Worm (Caenorhabditis elegans) whole organism, young adult: ENCODE results near the gene math-22.

ENCODE experiments used
- B0261.1 ChIP-seq: sonication (generic microtip); optimal IDR thresholded peaks from 2 replicates; lab custom pipeline; 2016; ENCODE audit warnings: mild to moderate bottlenecking, missing genetic modification characterization, moderate library complexity, missing compliant biosample characterization
- C06A6.2 ChIP-seq: fragments of 200-800 bp; sonication (Bioruptor generic); conservative IDR thresholded peaks from 2 replicates; pipeline ENCODE4 v1.3.6; 2022; ENCODE audit warnings: missing genetic modification characterization, missing compliant biosample characterization
- F23B12.7 ChIP-seq: sonication (generic microtip); optimal IDR thresholded peaks from 2 replicates; lab custom pipeline; 2017; ENCODE audit warnings: missing genetic modification characterization, mild to moderate bottlenecking, missing compliant biosample characterization, antibody characterized with exemption, moderate library complexity; ENCODE audit not compliant: insufficient read depth
- F57C9.4 ChIP-seq: sonication (generic microtip); optimal IDR thresholded peaks from 2 replicates; lab custom pipeline; 2017; ENCODE audit warnings: mild to moderate bottlenecking, missing genetic modification characterization, missing compliant biosample characterization
- K11D2.4 ChIP-seq: fragments of 200-800 bp; sonication (Bioruptor generic); IDR thresholded peaks from 2 replicates; pipeline ENCODE4 v1.3.6; 2022; ENCODE audit warnings: missing genetic modification reagents, missing genetic modification characterization, missing compliant biosample characterization
- T07F8.4 ChIP-seq: sonication (generic microtip); optimal IDR thresholded peaks from 2 replicates; lab custom pipeline; 2016; ENCODE audit warnings: mild to moderate bottlenecking, missing genetic modification characterization, moderate library complexity, missing compliant biosample characterization
- Y53G8AR.9 ChIP-seq: fragments of 200-800 bp; sonication (Bioruptor generic); conservative IDR thresholded peaks from 2 replicates; pipeline ENCODE4 v1.3.6; 2022; ENCODE audit warnings: missing genetic modification reagents, missing genetic modification characterization, missing compliant biosample characterization
- Y79H2A.3 ChIP-seq: fragments of 200-800 bp; sonication (Bioruptor generic); conservative IDR thresholded peaks from 2 replicates; pipeline ENCODE4 v1.3.6; 2022; ENCODE audit warnings: missing genetic modification reagents, missing genetic modification characterization, missing compliant biosample characterization
- Y95B8A.8 ChIP-seq: fragments of 200-800 bp; sonication (Bioruptor generic); IDR thresholded peaks from 2 replicates; pipeline ENCODE4 v1.3.6; 2022; ENCODE audit warnings: missing genetic modification reagents, missing genetic modification characterization, missing compliant biosample characterization
- attf-5 ChIP-seq: fragments of 200-800 bp; sonication (Bioruptor generic); optimal IDR thresholded peaks from 2 replicates; lab custom pipeline; 2018; ENCODE audit warnings: mild to moderate bottlenecking, missing genetic modification characterization, missing compliant biosample characterization
- bed-2 ChIP-seq: fragments of 200-800 bp; sonication (Bioruptor generic); IDR thresholded peaks from 2 replicates; pipeline ENCODE4 v1.3.6; 2022; ENCODE audit warnings: missing genetic modification reagents, missing genetic modification characterization, missing compliant biosample characterization
- ceh-100 ChIP-seq: fragments of 200-800 bp; sonication (Bioruptor generic); IDR thresholded peaks from 2 replicates; pipeline ENCODE4 v1.3.6; 2022; ENCODE audit warnings: missing genetic modification reagents, missing genetic modification characterization, missing compliant biosample characterization
- ceh-27 ChIP-seq: fragments of 200-800 bp; sonication (Bioruptor generic); optimal IDR thresholded peaks from 2 replicates; lab custom pipeline; 2018; ENCODE audit warnings: mild to moderate bottlenecking, missing genetic modification characterization, moderate library complexity, missing compliant biosample characterization
- ceh-40 ChIP-seq: fragments of 200-800 bp; sonication (Bioruptor generic); IDR thresholded peaks from 2 replicates; pipeline ENCODE4 v1.3.6; 2022; ENCODE audit warnings: missing genetic modification characterization, missing compliant biosample characterization
- ceh-91 ChIP-seq: fragments of 200-800 bp; sonication (Bioruptor generic); IDR thresholded peaks from 2 replicates; pipeline ENCODE4 v1.3.6; 2022; ENCODE audit warnings: missing genetic modification reagents, missing genetic modification characterization, missing compliant biosample characterization
- dox-1 ChIP-seq: fragments of 200-800 bp; sonication (Bioruptor generic); IDR thresholded peaks from 2 replicates; pipeline ENCODE4 v1.3.6; 2022; ENCODE audit warnings: missing genetic modification reagents, missing genetic modification characterization, missing compliant biosample characterization
- dpff-1 ChIP-seq: sonication (generic microtip); optimal IDR thresholded peaks from 2 replicates; lab custom pipeline; 2017; ENCODE audit warnings: mild to moderate bottlenecking, missing genetic modification characterization, missing compliant biosample characterization
- dpl-1 ChIP-seq: fragments of 150-350 bp; optimal IDR thresholded peaks from 2 replicates; lab custom pipeline; 2014; ENCODE audit warnings: missing biosample characterization, missing genetic modification reagents, missing genetic modification characterization
- egl-18 ChIP-seq: fragments of 200-800 bp; sonication (Bioruptor generic); IDR thresholded peaks from 2 replicates; pipeline ENCODE4 v1.3.6; 2022; ENCODE audit warnings: missing genetic modification reagents, missing genetic modification characterization, missing compliant biosample characterization
- ets-4 ChIP-seq: fragments of 200-800 bp; sonication (Bioruptor generic); optimal IDR thresholded peaks from 2 replicates; lab custom pipeline; 2018; ENCODE audit warnings: mild to moderate bottlenecking, missing genetic modification characterization, missing compliant biosample characterization
- fkh-3 ChIP-seq: sonication (generic microtip); optimal IDR thresholded peaks from 2 replicates; lab custom pipeline; 2016; ENCODE audit warnings: mild to moderate bottlenecking, missing genetic modification characterization, missing compliant biosample characterization
- hlh-12 ChIP-seq: sonication (generic microtip); optimal IDR thresholded peaks from 2 replicates; lab custom pipeline; 2016; ENCODE audit warnings: missing genetic modification characterization, missing compliant biosample characterization
- hmg-20 ChIP-seq: fragments of 200-800 bp; sonication (Bioruptor generic); IDR thresholded peaks from 2 replicates; pipeline ENCODE4 v1.3.6; 2022; ENCODE audit warnings: missing genetic modification reagents, missing genetic modification characterization, missing compliant biosample characterization
- hrde-1 ChIP-seq: sonication (generic microtip); optimal IDR thresholded peaks from 2 replicates; lab custom pipeline; 2016; ENCODE audit warnings: missing genetic modification characterization, mild to moderate bottlenecking, missing compliant biosample characterization, moderate library complexity, missing genotype, missing genetic modification reagents, borderline replicate concordance
- let-607 ChIP-seq, 2 experiments: fragments of 200-800 bp in 1 of 2; sonication (Bioruptor generic) in 1 of 2; sonication (generic microtip) in 1 of 2; optimal IDR thresholded peaks; 2 replicates each; lab custom pipeline; 2016 to 2018; ENCODE audit warnings: mild to moderate bottlenecking in 2 of 2, missing compliant biosample characterization in 2 of 2, missing genetic modification characterization in 2 of 2, moderate library complexity in 2 of 2, missing genotype in 1 of 2
- lin-26 ChIP-seq: fragments of 200-800 bp; sonication (Bioruptor generic); IDR thresholded peaks from 2 replicates; pipeline ENCODE4 v1.3.6; 2022; ENCODE audit warnings: missing genetic modification reagents, missing genetic modification characterization, missing compliant biosample characterization
- lin-35 ChIP-seq, 3 experiments: fragments of 150-350 bp in 2 of 3; sonication (generic microtip) in 1 of 3; optimal IDR thresholded peaks; 2 replicates each; lab custom pipeline; 2014 to 2018; ENCODE audit warnings: missing biosample characterization in 3 of 3, missing genetic modification characterization in 3 of 3, missing genetic modification reagents in 3 of 3
- lsl-1 ChIP-seq: fragments of 200-800 bp; sonication (Bioruptor generic); optimal IDR thresholded peaks from 2 replicates; lab custom pipeline; 2018; ENCODE audit warnings: mild to moderate bottlenecking, missing genetic modification characterization, moderate library complexity, missing compliant biosample characterization
- madf-3 ChIP-seq: fragments of 200-800 bp; sonication (Bioruptor generic); IDR thresholded peaks from 2 replicates; pipeline ENCODE4 v1.3.6; 2022; ENCODE audit warnings: missing genetic modification reagents, missing genetic modification characterization, missing compliant biosample characterization
- mcd-1 ChIP-seq: fragments of 200-800 bp; sonication (Bioruptor generic); IDR thresholded peaks from 2 replicates; pipeline ENCODE4 v1.3.6; 2022; ENCODE audit warnings: missing genetic modification reagents, missing genetic modification characterization, missing compliant biosample characterization
- mel-28 ChIP-seq: sonication (generic microtip); optimal IDR thresholded peaks from 2 replicates; lab custom pipeline; 2016; ENCODE audit warnings: borderline replicate concordance, mild to moderate bottlenecking, missing genetic modification characterization, missing compliant biosample characterization
- mxl-1 ChIP-seq: sonication (generic microtip); optimal IDR thresholded peaks from 2 replicates; lab custom pipeline; 2016; ENCODE audit warnings: missing genetic modification characterization, missing compliant biosample characterization
- nhr-120 ChIP-seq: fragments of 200-800 bp; sonication (Bioruptor generic); IDR thresholded peaks from 2 replicates; pipeline ENCODE4 v1.3.6; 2022; ENCODE audit warnings: missing genetic modification characterization, missing compliant biosample characterization
- nhr-179 ChIP-seq: sonication (generic microtip); optimal IDR thresholded peaks from 2 replicates; lab custom pipeline; 2016; ENCODE audit warnings: mild to moderate bottlenecking, missing genetic modification characterization, missing compliant biosample characterization
- nhr-80 ChIP-seq: sonication (generic microtip); optimal IDR thresholded peaks from 2 replicates; lab custom pipeline; 2016; ENCODE audit warnings: missing genetic modification characterization, missing compliant biosample characterization
- snpc-1.1 ChIP-seq: sonication (generic microtip); optimal IDR thresholded peaks from 2 replicates; lab custom pipeline; 2017; ENCODE audit warnings: missing genetic modification characterization, mild to moderate bottlenecking, missing compliant biosample characterization, antibody characterized with exemption, moderate library complexity, missing genotype, missing genetic modification reagents; ENCODE audit not compliant: insufficient read depth
- snpc-3.4 ChIP-seq: sonication (generic microtip); optimal IDR thresholded peaks from 2 replicates; lab custom pipeline; 2017; ENCODE audit warnings: missing genetic modification characterization, mild to moderate bottlenecking, missing compliant biosample characterization, antibody characterized with exemption, moderate library complexity, missing genotype, missing genetic modification reagents
- snpc-4 ChIP-seq, 5 experiments: fragments of 150-350 bp in 1 of 5; sonication (generic microtip) in 4 of 5; optimal IDR thresholded peaks; 2 replicates each; lab custom pipeline; 2014 to 2018; ENCODE audit warnings: missing genetic modification characterization in 5 of 5, missing biosample characterization in 3 of 5, antibody characterized with exemption in 2 of 5, mild to moderate bottlenecking in 2 of 5, missing compliant biosample characterization in 2 of 5, missing genotype in 2 of 5, moderate library complexity in 2 of 5, missing genetic modification reagents in 1 of 5
- somi-1 ChIP-seq: fragments of 200-800 bp; sonication (Bioruptor generic); optimal IDR thresholded peaks from 2 replicates; lab custom pipeline; 2018; ENCODE audit warnings: mild to moderate bottlenecking, missing genetic modification characterization, missing compliant biosample characterization
- unc-62 ChIP-seq: fragments of 150-350 bp; optimal IDR thresholded peaks from 2 replicates; lab custom pipeline; 2014; ENCODE audit warnings: missing biosample characterization, missing genetic modification reagents, missing genetic modification characterization
- ztf-28 ChIP-seq: fragments of 200-800 bp; sonication (Bioruptor generic); IDR thresholded peaks from 2 replicates; pipeline ENCODE4 v1.3.6; 2022; ENCODE audit warnings: missing genetic modification reagents, missing genetic modification characterization, missing compliant biosample characterization
- ztf-6 ChIP-seq: fragments of 200-800 bp; sonication (Bioruptor generic); IDR thresholded peaks from 2 replicates; pipeline ENCODE4 v1.3.6; 2022; ENCODE audit warnings: missing genetic modification reagents, missing genetic modification characterization, missing compliant biosample characterization

math-22 gene

DNA sequence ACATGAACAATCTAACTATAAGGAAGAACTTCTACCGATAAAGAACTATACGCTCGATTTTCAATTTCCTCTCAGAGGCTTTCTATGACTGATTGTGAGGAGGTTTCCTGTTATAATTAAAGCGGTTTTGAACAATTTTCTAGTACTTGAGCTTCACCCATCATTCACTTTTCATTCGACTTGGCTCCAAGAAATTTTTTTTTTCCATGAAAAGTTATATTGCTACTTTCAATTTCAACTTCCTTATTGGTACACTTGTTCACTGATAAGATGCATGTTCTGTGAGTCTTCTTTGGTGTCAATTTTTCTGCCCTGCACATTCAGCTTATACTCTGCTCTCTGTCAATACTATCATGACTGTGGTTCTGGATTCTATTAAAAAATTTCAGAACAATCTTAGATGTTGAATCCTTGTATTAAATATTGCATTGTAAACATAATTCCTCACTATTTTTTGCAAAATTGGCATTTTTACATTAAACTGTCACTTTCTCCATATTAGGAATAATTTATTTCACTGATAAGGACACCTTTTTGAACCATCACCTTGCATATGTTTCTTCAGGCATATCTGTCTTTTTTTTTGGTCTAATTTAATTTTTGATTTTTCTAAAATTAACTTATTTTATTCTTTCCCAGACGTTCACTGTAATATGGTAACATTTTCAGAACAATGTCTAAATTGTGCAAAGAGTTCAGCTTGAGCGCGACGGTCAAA is 34.2 kb upstream of the math-22 start, which contains the start of gene math-10:
Gene math-10, plus strand, starts transcription at position 668 of the 718 bp plus-strand sequence.
- TF ChIP-seq nhr-80 (tag; lab: Kevin White, UChicago) (peak; percentile 72), fkh-3 (no peak)
- TF ChIP-seq, all 124 proteins: peak for 1

DNA sequence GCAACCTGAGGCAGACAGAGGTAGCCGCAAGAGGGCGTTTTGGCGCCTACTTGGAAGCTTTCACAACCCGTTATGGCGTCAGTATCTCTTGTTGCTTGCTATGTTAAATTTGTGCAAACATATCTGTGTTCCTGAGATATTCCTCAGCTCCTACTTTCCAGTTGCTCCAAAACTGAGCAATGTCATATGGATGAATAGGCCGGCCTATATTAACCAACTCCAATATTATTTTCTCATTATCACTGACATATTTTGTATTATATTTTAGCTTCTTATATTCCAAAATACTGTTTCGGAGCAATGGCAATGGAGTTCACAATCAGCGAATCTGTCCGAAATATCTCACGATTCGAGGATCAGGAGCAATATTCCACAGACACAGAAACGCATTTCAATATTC is 29.5 kb upstream of the math-22 start, which contains the start of gene math-13:
Gene math-13, plus strand, starts transcription at position 301 of the 400 bp plus-strand sequence.
- TF ChIP-seq dpff-1 (no peak), F23B12.7 (no peak), madf-3 (no peak), ztf-6 (GFP tag; lab: Robert Waterston, UW) (no peak), mcd-1 (GFP tag; lab: Robert Waterston, UW) (no peak), ceh-40 (no peak), hlh-12 (tag; lab: Kevin White, UChicago) (no peak), B0261.1 (tag; lab: Kevin White, UChicago) (no peak), nhr-120 (GFP tag; lab: Robert Waterston, UW) (no peak), snpc-4 (GFP tag; optimal IDR thresholded peaks at IDR 0.05; lab: Kevin White, UChicago) (no peak), snpc-4 (tag; optimal IDR thresholded peaks at IDR 0.05; lab: Kevin White, UChicago) (no peak), hmg-20 (GFP tag; lab: Robert Waterston, UW) (no peak), Y79H2A.3 (GFP tag; lab: Robert Waterston, UW) (no peak), nhr-179 (no peak), unc-62 (no peak), mxl-1 (tag; lab: Kevin White, UChicago) (no peak), let-607 (tag; optimal IDR thresholded peaks at IDR 0.05; lab: Kevin White, UChicago) (no peak), Y95B8A.8 (GFP tag; lab: Robert Waterston, UW) (no peak), hrde-1 (no peak), attf-5 (no peak)

DNA sequence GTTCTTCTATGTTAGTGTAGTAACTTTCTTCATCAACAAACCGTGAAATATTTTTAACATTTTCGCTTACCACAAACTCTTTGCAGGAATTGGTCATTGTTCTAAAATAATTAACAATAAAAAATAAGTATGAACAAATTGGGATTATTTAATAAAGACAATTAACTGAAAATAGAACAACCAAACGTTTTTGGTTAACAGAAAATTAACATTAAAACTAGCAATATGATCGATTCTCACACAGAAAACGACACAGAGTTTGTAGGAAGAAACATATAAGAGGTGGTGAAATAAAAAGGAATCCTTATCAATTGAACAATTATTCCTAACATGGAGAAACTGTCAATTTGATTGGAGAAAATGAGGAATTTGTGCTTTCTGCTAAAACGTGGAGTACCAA is 26.5 kb upstream of the math-22 start, which contains the start of gene math-16:
Gene math-16, minus strand, starts transcription at position 101 of the 400 bp plus-strand sequence.
- TF ChIP-seq snpc-3.4 (no peak), snpc-1.1 (tag; lab: Kevin White, UChicago) (no peak), somi-1 (GFP tag; lab: Kevin White, UChicago) (no peak), mel-28 (tag; lab: Kevin White, UChicago) (no peak), F57C9.4 (tag; lab: Kevin White, UChicago) (no peak), dox-1 (no peak), bed-2 (GFP tag; lab: Robert Waterston, UW) (no peak), lin-26 (no peak), T07F8.4 (tag; lab: Kevin White, UChicago) (no peak), hrde-1 (no peak), nhr-120 (GFP tag; lab: Robert Waterston, UW) (no peak), mxl-1 (tag; lab: Kevin White, UChicago) (no peak), ceh-91 (GFP tag; lab: Robert Waterston, UW) (no peak)

DNA sequence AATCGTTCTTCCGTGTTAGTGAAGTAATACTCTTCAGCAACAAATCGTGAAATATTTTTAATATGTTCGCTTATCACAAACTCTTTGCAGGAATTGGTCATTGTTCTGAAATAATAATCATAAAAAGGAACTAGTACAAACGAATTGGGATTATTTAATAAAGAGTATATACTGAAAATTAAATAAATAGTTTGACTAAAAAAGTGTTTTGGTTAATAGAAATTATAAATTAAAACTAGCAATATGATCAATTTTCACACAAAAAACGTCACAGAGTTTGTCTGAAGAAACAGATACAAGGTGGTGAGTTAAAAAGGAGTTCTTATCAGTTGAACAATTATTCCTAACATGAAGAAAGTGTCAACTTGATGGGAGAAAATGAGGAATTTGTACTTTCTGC is 22.5 kb upstream of the math-22 start, which contains the start of gene math-5:
Gene math-5, minus strand, starts transcription at position 101 of the 400 bp plus-strand sequence.
- TF ChIP-seq ceh-27 (GFP tag; lab: Kevin White, UChicago) = no peak
- TF ChIP-seq egl-18 (GFP tag; lab: Robert Waterston, UW) = no peak
- no peak for TF ChIP-seq ztf-28 (GFP tag; lab: Robert Waterston, UW)
- TF ChIP-seq lsl-1 (GFP tag; lab: Kevin White, UChicago) = no peak
- TF ChIP-seq K11D2.4 (GFP tag; lab: Robert Waterston, UW) = no peak
- TF ChIP-seq Y95B8A.8 (GFP tag; lab: Robert Waterston, UW) = no peak
- TF ChIP-seq fkh-3 = no peak
- no peak for TF ChIP-seq ceh-91 (GFP tag; lab: Robert Waterston, UW)
- no peak for TF ChIP-seq Y53G8AR.9 (GFP tag; lab: Robert Waterston, UW)
- TF ChIP-seq snpc-3.4 = no peak
- no peak for TF ChIP-seq ets-4 (GFP tag; lab: Kevin White, UChicago)
- TF ChIP-seq F57C9.4 (tag; lab: Kevin White, UChicago) = no peak
- TF ChIP-seq ceh-100 = no peak
- TF ChIP-seq C06A6.2 (GFP tag; lab: Robert Waterston, UW) = no peak
- TF ChIP-seq lin-35 (GFP tag; optimal IDR thresholded peaks at IDR 0.05; lab: Kevin White, UChicago) = no peak
- no peak for TF ChIP-seq dpl-1 (GFP tag; lab: Kevin White, UChicago)
